Fruit fly (Drosophila melanogaster) whole organism, embryonic: Measurements from ENCODE around the gene CG42638.

Experiments used
- Antp ChIP-seq: fragments of 200-800 bp; sonication (Bioruptor generic); optimal IDR thresholded peaks from 3 replicates; lab custom pipeline; 2016; ENCODE audit warnings: missing biosample characterization, missing genetic modification characterization
- CG10565 ChIP-seq: fragments of 200-800 bp; sonication (Bioruptor generic); optimal IDR thresholded peaks from 3 replicates; lab custom pipeline; 2016; ENCODE audit warnings: missing biosample characterization, mild to moderate bottlenecking, missing genetic modification characterization
- CG11504 ChIP-seq: fragments of 200-800 bp; sonication (Bioruptor generic); optimal IDR thresholded peaks from 3 replicates; lab custom pipeline; 2019; ENCODE audit warnings: missing biosample characterization, mild to moderate bottlenecking, missing genetic modification characterization, moderate library complexity
- CG13424 ChIP-seq: fragments of 200-800 bp; sonication (Bioruptor generic); optimal IDR thresholded peaks from 2 replicates; lab custom pipeline; 2019; ENCODE audit warnings: missing biosample characterization, mild to moderate bottlenecking, missing genetic modification characterization, moderate library complexity
- CG14710 ChIP-seq: fragments of 200-800 bp; sonication (Bioruptor generic); optimal IDR thresholded peaks from 3 replicates; lab custom pipeline; 2019; ENCODE audit warnings: missing biosample characterization, mild to moderate bottlenecking, missing genetic modification characterization, moderate library complexity
- CG1529 ChIP-seq: fragments of 200-800 bp; sonication (Bioruptor generic); optimal IDR thresholded peaks from 3 replicates; lab custom pipeline; 2018; ENCODE audit warnings: missing biosample characterization, missing genetic modification characterization
- CG1647 ChIP-seq: fragments of 200-800 bp; sonication (Bioruptor generic); optimal IDR thresholded peaks from 3 replicates; lab custom pipeline; 2016; ENCODE audit warnings: missing biosample characterization, missing genetic modification characterization
- CG16863 ChIP-seq: fragments of 200-800 bp; sonication (Bioruptor generic); optimal IDR thresholded peaks from 3 replicates; lab custom pipeline; 2016; ENCODE audit warnings: missing biosample characterization, missing genetic modification characterization
- CG18262 ChIP-seq: fragments of 200-800 bp; optimal IDR thresholded peaks from 3 replicates; lab custom pipeline; 2019; ENCODE audit warnings: missing biosample characterization, mild to moderate bottlenecking, missing genetic modification characterization, moderate library complexity
- CG31224 ChIP-seq: fragments of 200-800 bp; sonication (Bioruptor generic); IDR thresholded peaks from 2 replicates; pipeline ENCODE4 v1.3.6; 2022; ENCODE audit warnings: missing biosample characterization, missing genetic modification characterization
- CG31365 ChIP-seq: fragments of 200-800 bp; sonication (Bioruptor generic); optimal IDR thresholded peaks from 2 replicates; lab custom pipeline; 2018; ENCODE audit warnings: missing biosample characterization, mild to moderate bottlenecking, missing genetic modification characterization
- CG3281 ChIP-seq: fragments of 200-800 bp; sonication (Bioruptor generic); optimal IDR thresholded peaks from 3 replicates; lab custom pipeline; 2017; ENCODE audit warnings: missing biosample characterization, mild to moderate bottlenecking, missing genetic modification characterization
- CG3726 ChIP-seq: fragments of 200-800 bp; sonication (Bioruptor generic); IDR thresholded peaks from 3 replicates; pipeline ENCODE4, ENCODE4 v1.3.6; 2022; ENCODE audit warnings: missing biosample characterization, missing genetic modification characterization
- CG3847 ChIP-seq: fragments of 200-800 bp; sonication (Bioruptor generic); IDR thresholded peaks from 2 replicates; pipeline ENCODE4 v1.3.6; 2022; ENCODE audit warnings: missing biosample characterization, missing genetic modification characterization
- CG3995 ChIP-seq: fragments of 200-800 bp; sonication (Bioruptor generic); optimal IDR thresholded peaks from 3 replicates; lab custom pipeline; 2016; ENCODE audit warnings: missing biosample characterization, missing genetic modification characterization
- CG6254 ChIP-seq: fragments of 200-800 bp; sonication (Bioruptor generic); optimal IDR thresholded peaks from 3 replicates; lab custom pipeline; 2017; ENCODE audit warnings: mild to moderate bottlenecking, missing biosample characterization, missing genetic modification reagents, missing genetic modification characterization
- CG8924 ChIP-seq: fragments of 200-800 bp; optimal IDR thresholded peaks from 3 replicates; lab custom pipeline; 2019; ENCODE audit warnings: missing biosample characterization, mild to moderate bottlenecking, missing genetic modification characterization, moderate library complexity
- Dfd ChIP-seq, 2 experiments: fragments of >200 bp; optimal IDR thresholded peaks; 2 replicates each; lab custom pipeline; 2017; ENCODE audit warnings: missing biosample characterization in 2 of 2, missing genetic modification characterization in 2 of 2
- Dip3 ChIP-seq: fragments of 200-800 bp; sonication (Bioruptor generic); optimal IDR thresholded peaks from 3 replicates; lab custom pipeline; 2016; ENCODE audit warnings: missing biosample characterization, missing genetic modification characterization
- Doc2 ChIP-seq: fragments of 200-800 bp; sonication (Bioruptor generic); IDR thresholded peaks from 2 replicates; pipeline ENCODE4 v1.3.6; 2022; ENCODE audit warnings: missing biosample characterization, missing genetic modification characterization
- Dp ChIP-seq: fragments of 200-800 bp; sonication (Bioruptor generic); optimal IDR thresholded peaks from 2 replicates; lab custom pipeline; 2018; ENCODE audit warnings: missing biosample characterization, mild to moderate bottlenecking, missing genetic modification characterization, moderate library complexity
- Ets97D ChIP-seq: fragments of 200-800 bp; sonication (Bioruptor generic); optimal IDR thresholded peaks from 3 replicates; lab custom pipeline; 2016; ENCODE audit warnings: missing biosample characterization, missing genetic modification characterization
- Hr51 ChIP-seq, 2 experiments: fragments of 200-800 bp; sonication (Bioruptor generic); optimal IDR thresholded peaks; 2 replicates in 1 of 2; 3 replicates in 1 of 2; lab custom pipeline; 2016 to 2018; ENCODE audit warnings: missing biosample characterization in 2 of 2, missing genetic modification characterization in 2 of 2, mild to moderate bottlenecking in 1 of 2, moderate library complexity in 1 of 2
- MBD-R2 ChIP-seq: fragments of 200-800 bp; sonication (Bioruptor generic); IDR thresholded peaks from 2 replicates; pipeline ENCODE4 v1.3.6; 2022; ENCODE audit warnings: missing biosample characterization, missing genetic modification characterization
- Meics ChIP-seq: fragments of 200-800 bp; sonication (Bioruptor generic); optimal IDR thresholded peaks from 2 replicates; lab custom pipeline; 2017; ENCODE audit warnings: missing biosample characterization, mild to moderate bottlenecking, missing genetic modification characterization
- NfI ChIP-seq: fragments of 200-800 bp; sonication (Bioruptor generic); optimal IDR thresholded peaks from 3 replicates; lab custom pipeline; 2018; ENCODE audit warnings: missing biosample characterization, mild to moderate bottlenecking, missing genetic modification characterization, moderate library complexity
- Rfx ChIP-seq: fragments of 200-800 bp; sonication (Bioruptor generic); IDR thresholded peaks from 2 replicates; pipeline ENCODE4 v1.3.6; 2022; ENCODE audit warnings: missing biosample characterization, missing genetic modification characterization
- Ssrp ChIP-seq: fragments of 200-800 bp; sonication (Bioruptor generic); optimal IDR thresholded peaks from 2 replicates; lab custom pipeline; 2018; ENCODE audit warnings: missing biosample characterization, mild to moderate bottlenecking, missing genetic modification characterization, moderate library complexity
- Xbp1 ChIP-seq: fragments of 200-800 bp; sonication (Bioruptor generic); optimal IDR thresholded peaks from 3 replicates; lab custom pipeline; 2016; ENCODE audit warnings: missing biosample characterization, mild to moderate bottlenecking, missing genetic modification characterization
- amos ChIP-seq: fragments of 200-800 bp; sonication (Bioruptor generic); IDR thresholded peaks from 2 replicates; pipeline ENCODE4 v1.3.6; 2022; ENCODE audit warnings: missing biosample characterization, missing genetic modification characterization; ENCODE audit not compliant: partially characterized antibody
- ap ChIP-seq: fragments of 200-800 bp; sonication (Bioruptor generic); IDR thresholded peaks from 2 replicates; pipeline ENCODE4 v1.3.6; 2022; ENCODE audit warnings: missing biosample characterization, missing genetic modification characterization
- bigmax ChIP-seq: fragments of 200-800 bp; sonication (Bioruptor generic); optimal IDR thresholded peaks from 2 replicates; lab custom pipeline; 2018; ENCODE audit warnings: missing biosample characterization, mild to moderate bottlenecking, missing genetic modification characterization
- bsh ChIP-seq, 2 experiments: fragments of 200-800 bp; sonication (Bioruptor generic); optimal IDR thresholded peaks; 2 replicates each; lab custom pipeline; 2017 to 2018; ENCODE audit warnings: mild to moderate bottlenecking in 2 of 2, missing biosample characterization in 2 of 2, missing genetic modification characterization in 2 of 2, moderate library complexity in 1 of 2
- caup ChIP-seq: fragments of 200-800 bp; sonication (Bioruptor generic); optimal IDR thresholded peaks from 3 replicates; lab custom pipeline; 2017; ENCODE audit warnings: missing biosample characterization, mild to moderate bottlenecking, missing genetic modification characterization, moderate library complexity; ENCODE audit not compliant: severe bottlenecking
- crol ChIP-seq: fragments of 200-800 bp; sonication (Bioruptor generic); IDR thresholded peaks from 2 replicates; pipeline ENCODE4 v1.3.6; 2022; ENCODE audit warnings: missing biosample characterization, missing genetic modification characterization
- disco-r ChIP-seq: fragments of 200-800 bp; sonication (Bioruptor generic); optimal IDR thresholded peaks from 2 replicates; lab custom pipeline; 2016; ENCODE audit warnings: missing biosample characterization, missing genetic modification characterization
- en ChIP-seq: fragments of 200-800 bp; sonication (Bioruptor generic); optimal IDR thresholded peaks from 2 replicates; lab custom pipeline; 2016; ENCODE audit warnings: missing biosample characterization, missing genetic modification characterization
- eve ChIP-seq, 2 experiments: fragments of >200 bp; optimal IDR thresholded peaks; 2 replicates each; lab custom pipeline; 2017; ENCODE audit warnings: missing biosample characterization in 2 of 2, missing genetic modification characterization in 2 of 2
- fd3F ChIP-seq: fragments of 200-800 bp; sonication (Bioruptor generic); optimal IDR thresholded peaks from 2 replicates; lab custom pipeline; 2018; ENCODE audit warnings: missing biosample characterization, mild to moderate bottlenecking, missing genetic modification characterization, moderate library complexity
- ham ChIP-seq: fragments of 200-800 bp; sonication (Bioruptor generic); IDR thresholded peaks from 2 replicates; pipeline ENCODE4 v1.3.6; 2022; ENCODE audit warnings: missing biosample characterization, missing genetic modification characterization
- onecut ChIP-seq: fragments of 200-800 bp; sonication (Bioruptor generic); IDR thresholded peaks from 2 replicates; pipeline ENCODE4 v1.3.6; 2022; ENCODE audit warnings: missing biosample characterization, missing genetic modification characterization
- pnt ChIP-seq: fragments of 200-800 bp; sonication (Bioruptor generic); optimal IDR thresholded peaks from 3 replicates; lab custom pipeline; 2016; ENCODE audit warnings: missing biosample characterization, missing genetic modification characterization
- rib ChIP-seq: fragments of 200-800 bp; sonication (Bioruptor generic); IDR thresholded peaks from 2 replicates; pipeline ENCODE4 v1.3.6; 2022; ENCODE audit warnings: missing biosample characterization, missing genetic modification characterization
- sens ChIP-seq: fragments of 200-800 bp; sonication (Bioruptor generic); peaks from one replicate; lab custom pipeline; 2016; ENCODE audit warnings: missing biosample characterization, missing genetic modification characterization
- stc ChIP-seq: fragments of 200-800 bp; sonication (Bioruptor generic); IDR thresholded peaks from 2 replicates; pipeline ENCODE4 v1.3.6; 2022; ENCODE audit warnings: missing biosample characterization, missing genetic modification characterization
- sug ChIP-seq: fragments of 200-800 bp; optimal IDR thresholded peaks from 2 replicates; lab custom pipeline; 2019; ENCODE audit warnings: missing biosample characterization, mild to moderate bottlenecking, missing genetic modification characterization, moderate library complexity
- tio ChIP-seq: fragments of 200-800 bp; sonication (Bioruptor generic); optimal IDR thresholded peaks from 2 replicates; lab custom pipeline; 2017; ENCODE audit warnings: missing biosample characterization, missing genetic modification characterization, inconsistent platforms
- twi ChIP-seq: fragments of 200-800 bp; optimal IDR thresholded peaks from 2 replicates; lab custom pipeline; 2019; ENCODE audit warnings: missing biosample characterization, mild to moderate bottlenecking, missing genetic modification characterization, moderate library complexity
- unc-4 ChIP-seq: fragments of 200-800 bp; sonication (Bioruptor generic); IDR thresholded peaks from 2 replicates; pipeline ENCODE4 v1.3.6; 2022; ENCODE audit warnings: missing biosample characterization, missing genetic modification characterization; ENCODE audit not compliant: partially characterized antibody
- usp ChIP-seq: fragments of >200 bp; optimal IDR thresholded peaks from 2 replicates; lab custom pipeline; 2017; ENCODE audit warnings: missing biosample characterization, missing genetic modification characterization
- zen2 ChIP-seq: fragments of 200-800 bp; sonication (Bioruptor generic); IDR thresholded peaks from 3 replicates; pipeline ENCODE4 v1.3.6; 2022; ENCODE audit warnings: missing biosample characterization, missing genetic modification characterization; ENCODE audit not compliant: partially characterized antibody

Gene CG42638

DNA sequence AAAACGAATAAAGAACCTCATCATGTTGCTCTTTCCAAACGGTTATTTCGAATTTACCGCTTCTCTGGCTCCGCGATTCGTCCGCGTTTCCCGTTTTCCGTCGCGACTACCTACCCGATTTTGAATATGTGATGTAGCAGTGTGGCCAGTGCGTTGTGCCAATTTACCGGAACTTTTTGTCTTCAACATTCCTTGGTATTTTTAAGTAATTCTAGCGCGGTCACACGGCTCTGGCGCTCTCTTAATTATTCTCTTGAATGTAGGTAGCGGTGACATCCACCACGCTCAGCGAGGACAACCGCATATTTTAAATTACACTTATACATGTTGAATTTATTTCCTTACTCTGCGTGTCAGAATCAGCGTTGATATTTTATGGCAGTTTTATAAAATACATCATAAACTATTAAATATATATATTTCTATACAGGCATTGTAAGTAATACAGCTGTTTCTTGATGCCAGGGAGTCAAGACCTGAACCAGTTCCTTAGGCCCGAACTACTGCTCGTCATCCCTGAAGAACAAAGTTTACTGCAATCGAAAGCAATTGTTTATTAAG, 44.0 kb upstream of the CG42638 start, which contains the start of the genes CG42637, Gyc76C and SREBP (continued):
- TF ChIP-seq CG31224 (no peak), fd3F (GFP tag; lab: Kevin White, UChicago) (no peak), pnt (no peak), NfI (GFP tag; lab: Kevin White, UChicago) (no peak), CG31365 (tag; lab: Kevin White, UChicago) (no peak), CG8924 (peak; percentile 60), disco-r (GFP tag; lab: Kevin White, UChicago) (no peak), ap (GFP tag; lab: Robert Waterston, UW) (no peak), tio (GFP tag; lab: Kevin White, UChicago) (no peak), CG1529 (GFP tag; lab: Kevin White, UChicago) (no peak), en (no peak), CG1647 (GFP tag; lab: Kevin White, UChicago) (no peak), crol (GFP tag; lab: Robert Waterston, UW) (no peak), CG3726 (GFP tag; lab: Robert Waterston, UW) (no peak), unc-4 (peak; percentile 47), sens (GFP tag; lab: Kevin White, UChicago) (no peak), onecut (GFP tag; lab: Robert Waterston, UW) (no peak), caup (GFP tag; lab: Kevin White, UChicago) (peak; percentile 47), CG10565 (no peak), CG18262 (tag; lab: Kevin White, UChicago) (no peak), CG6254 (GFP tag; lab: Kevin White, UChicago) (no peak), zen2 (GFP tag; lab: Robert Waterston, UW) (no peak; the same call in 1 of the 3 replicates), MBD-R2 (peak; percentile 44), CG3281 (GFP tag; lab: Kevin White, UChicago) (no peak), bsh (GFP tag; optimal IDR thresholded peaks at IDR 0.05; lab: Kevin White, UChicago) (no peak), Dp (GFP tag; lab: Kevin White, UChicago) (peak; percentile 84), Xbp1 (GFP tag; lab: Kevin White, UChicago) (no peak), Doc2 (GFP tag; lab: Robert Waterston, UW) (no peak), CG16863 (no peak), CG14710 (tag; lab: Kevin White, UChicago) (peak; percentile 72), bigmax (GFP tag; lab: Kevin White, UChicago) (peak; percentile 11), Antp (GFP tag; lab: Kevin White, UChicago) (no peak), Dfd (GFP tag; optimal IDR thresholded peaks at IDR 0.05; lab: Kevin White, UChicago) (no peak), amos (peak; percentile 62; the same call in 1 of the 2 replicates), sug (tag; lab: Kevin White, UChicago) (peak; percentile 34), rib (GFP tag; lab: Robert Waterston, UW) (no peak), stc (GFP tag; lab: Robert Waterston, UW) (peak; percentile 43; the same call in 1 of the 2 replicates), Hr51 (GFP tag; optimal IDR thresholded peaks at IDR 0.05; lab: Kevin White, UChicago) (no peak), CG13424 (tag; lab: Kevin White, UChicago) (no peak), CG3995 (GFP tag; lab: Kevin White, UChicago) (no peak), twi (no peak), Meics (GFP tag; lab: Kevin White, UChicago) (peak; percentile 7), CG11504 (peak; percentile 35), Dip3 (GFP tag; lab: Kevin White, UChicago) (no peak), Ets97D (peak; percentile 85), Ssrp (tag; lab: Kevin White, UChicago) (no peak), usp (GFP tag; lab: Kevin White, UChicago) (no peak), CG3847 (GFP tag; lab: Robert Waterston, UW) (peak; percentile 64), ham (GFP tag; lab: Robert Waterston, UW) (no peak), eve (GFP tag; optimal IDR thresholded peaks at IDR 0.05; lab: Kevin White, UChicago) (no peak), Rfx (GFP tag; lab: Robert Waterston, UW) (peak; percentile 47; the same call in 1 of the 2 replicates)
